Fruit fly (Drosophila melanogaster): Measurements from ENCODE around the gene RanBP3.

The RanBP3 gene

DNA sequence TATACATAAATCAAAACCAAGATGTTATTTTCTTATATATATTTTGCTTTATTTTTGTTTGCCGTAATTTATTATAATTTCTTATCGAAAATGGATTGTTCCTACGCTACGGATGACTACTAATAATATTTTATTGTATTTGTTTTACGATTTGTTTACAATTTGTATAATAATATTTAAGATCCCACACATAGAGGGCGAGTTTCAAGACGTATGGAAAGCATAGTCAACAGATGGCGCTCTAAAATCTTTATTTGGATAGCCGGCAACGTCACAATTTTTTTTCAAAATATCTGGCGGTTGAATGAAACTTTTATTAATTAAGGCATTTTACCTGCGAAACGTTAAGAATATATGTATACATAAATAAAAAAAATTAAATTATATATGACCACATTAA is 30.7 kb downstream of the RanBP3 start (continued):
- peak; percentile 34 for TF ChIP-seq CG15514 (GFP tag; optimal IDR thresholded peaks at IDR 0.05)
- no peak for TF ChIP-seq CG17612 (GFP tag; IDR thresholded peaks at IDR 0.05)

DNA sequence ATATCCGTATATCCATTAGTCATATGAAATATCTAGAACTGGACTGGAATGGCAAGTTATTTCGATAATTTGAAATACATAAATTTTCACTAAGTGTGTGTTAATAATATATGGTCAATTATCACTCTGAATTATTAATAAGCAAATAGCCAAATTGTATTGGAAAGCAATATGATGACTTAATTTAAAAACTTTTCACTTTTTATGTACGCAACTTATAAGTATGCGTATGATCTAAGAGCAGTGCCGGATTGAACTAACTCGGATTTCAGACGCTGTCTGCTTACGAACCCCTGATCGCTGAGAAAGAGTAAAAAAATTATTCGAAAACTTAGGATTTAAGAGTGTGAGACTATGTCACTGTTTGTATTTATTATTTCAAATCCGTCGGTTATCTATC is 31.1 kb downstream of the RanBP3 start, which contains the start of gene CG10232:
Gene CG10232, minus strand, starts transcription at position 101 of the 400 bp plus-strand sequence.
- TF ChIP-seq dati (GFP tag; IDR thresholded peaks at IDR 0.05), result no peak
- no peak for TF ChIP-seq CG8944 (GFP tag; optimal IDR thresholded peaks at IDR 0.05)
- no peak for TF ChIP-seq gcm (GFP tag; optimal IDR thresholded peaks at IDR 0.05)
- no peak for TF ChIP-seq fu2 (GFP tag; optimal IDR thresholded peaks at IDR 0.05)
- no peak for TF ChIP-seq Dll (GFP tag; IDR thresholded peaks at IDR 0.05; ENCODE audit: partially characterized antibody)
- TF ChIP-seq HLH54F (GFP tag; optimal IDR thresholded peaks at IDR 0.05), result no peak
- TF ChIP-seq esg (GFP tag; conservative IDR thresholded peaks at IDR 0.05), result no peak
- no peak for TF ChIP-seq gt (GFP tag; IDR thresholded peaks at IDR 0.05)
- TF ChIP-seq gce (GFP tag; IDR thresholded peaks at IDR 0.05), result no peak

DNA sequence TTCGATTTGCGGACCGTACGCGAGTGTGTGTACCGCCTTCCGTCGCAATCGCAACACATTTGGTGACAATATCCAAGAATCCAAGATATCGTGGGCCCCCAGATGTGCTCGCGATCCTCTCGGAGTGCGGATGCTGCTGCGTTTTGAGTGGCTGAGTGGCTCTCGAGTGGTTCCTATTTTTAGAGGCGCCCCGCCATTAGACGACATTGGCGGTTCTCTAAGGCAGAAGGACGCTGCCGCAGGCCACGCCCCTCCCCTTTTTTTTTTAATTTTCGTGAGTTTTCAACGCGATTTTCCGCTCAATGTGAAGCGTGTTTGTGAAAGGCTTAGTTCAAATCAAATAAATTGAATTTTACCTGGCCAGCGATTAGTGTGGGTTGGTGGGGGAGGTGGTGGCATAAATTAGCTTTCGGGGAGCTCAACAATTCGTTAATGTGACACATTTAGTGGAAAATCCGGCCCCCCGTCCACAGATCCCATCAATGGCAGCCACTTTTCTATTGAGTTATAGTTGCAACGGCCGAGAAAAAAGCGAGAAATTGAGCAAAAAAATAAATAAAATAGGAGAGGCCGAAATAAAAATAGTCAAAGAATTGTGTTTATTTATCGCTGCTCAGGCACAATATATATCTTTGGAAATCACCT is 34.2 kb downstream of the RanBP3 start, which contains the start of gene nau:
Gene nau, minus strand, starts transcription at position 61 of the 645 bp plus-strand sequence.
- TF ChIP-seq Nf-YB (GFP tag; optimal IDR thresholded peaks at IDR 0.05), result peak; percentile 80
- no peak for TF ChIP-seq nau (GFP tag; optimal IDR thresholded peaks at IDR 0.05)
- TF ChIP-seq Nf-YC (tag; optimal IDR thresholded peaks at IDR 0.05), result peak; percentile 59
- TF ChIP-seq z (GFP tag; IDR thresholded peaks at IDR 0.05), result peak; percentile 92
- TF ChIP-seq Ets65A (GFP tag), result peak; percentile 92
- TF ChIP-seq Kr (GFP tag; optimal IDR thresholded peaks at IDR 0.05), result no peak
- no peak for TF ChIP-seq gt (GFP tag; IDR thresholded peaks at IDR 0.05)
- TF ChIP-seq abd-A (tag; optimal IDR thresholded peaks at IDR 0.05), result peak; percentile 1
- no peak for TF ChIP-seq CG43689 (GFP tag; IDR thresholded peaks at IDR 0.05)
- no peak for TF ChIP-seq tll (GFP tag; optimal IDR thresholded peaks at IDR 0.05)
- 0 out of 4 replicates have a peak, but pooled peaks have one; percentile 15 for TF ChIP-seq chinmo (GFP tag; IDR thresholded peaks at IDR 0.05; ENCODE audit: partially characterized antibody)
- TF ChIP-seq CG4328 (GFP tag; optimal IDR thresholded peaks at IDR 0.05), result peak; percentile 50
- TF ChIP-seq sd (tag; optimal IDR thresholded peaks at IDR 0.05), result peak; percentile 65
- no peak for TF ChIP-seq CG18619 (GFP tag; optimal IDR thresholded peaks at IDR 0.05)

DNA sequence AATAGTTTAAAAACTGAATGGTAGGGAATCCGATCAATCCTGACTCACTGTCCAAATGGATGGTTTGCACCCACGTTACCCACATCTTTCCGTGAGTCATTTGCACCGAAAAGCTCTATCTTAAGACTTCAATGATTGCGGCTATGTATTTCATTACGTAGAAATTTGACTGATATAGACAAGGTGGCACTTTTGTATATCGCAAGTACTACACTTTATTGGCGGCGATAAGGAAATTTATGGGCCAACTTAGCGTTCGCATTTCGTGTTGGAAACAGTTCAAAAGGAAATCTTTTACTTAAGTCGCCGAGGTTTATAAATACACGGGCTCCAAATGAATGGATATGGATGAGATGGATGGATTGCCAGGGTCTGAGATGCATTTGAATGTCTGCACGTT is 37.8 kb downstream of the RanBP3 start:
- TF ChIP-seq eyg (GFP tag; optimal IDR thresholded peaks at IDR 0.05) (no peak), Asciz (GFP tag; optimal IDR thresholded peaks at IDR 0.05) (no peak), bcd (GFP tag; optimal IDR thresholded peaks at IDR 0.05) (no peak), ara (GFP tag; IDR thresholded peaks at IDR 0.05) (no peak), al (GFP tag; IDR thresholded peaks at IDR 0.05) (no peak), Nf-YB (GFP tag; optimal IDR thresholded peaks at IDR 0.05) (no peak), luna (GFP tag; optimal IDR thresholded peaks at IDR 0.05) (no peak), tup (GFP tag; optimal IDR thresholded peaks at IDR 0.05) (no peak), mirr (GFP tag; optimal IDR thresholded peaks at IDR 0.05) (peak; percentile 46), CG7271 (tag; optimal IDR thresholded peaks at IDR 0.05) (no peak), dmrt11E (tag; optimal IDR thresholded peaks at IDR 0.05) (no peak), caup (GFP tag; optimal IDR thresholded peaks at IDR 0.05; ENCODE audit: severe bottlenecking) (no peak), CG17912 (GFP tag; optimal IDR thresholded peaks at IDR 0.05) (no peak), CG34376 (GFP tag; optimal IDR thresholded peaks at IDR 0.05) (peak; percentile 50), lov (optimal IDR thresholded peaks at IDR 0.05) (no peak), lov (GFP tag; IDR thresholded peaks at IDR 0.05) (no peak), sc (optimal IDR thresholded peaks at IDR 0.05) (no peak), sc (GFP tag; optimal IDR thresholded peaks at IDR 0.05) (no peak), fd3F (GFP tag; optimal IDR thresholded peaks at IDR 0.05) (no peak), sd (tag; optimal IDR thresholded peaks at IDR 0.05) (peak; percentile 37), nerfin-1 (tag; optimal IDR thresholded peaks at IDR 0.05) (no peak), Nf-YC (tag; optimal IDR thresholded peaks at IDR 0.05) (no peak), tin (GFP tag; optimal IDR thresholded peaks at IDR 0.05) (no peak), CG13775 (GFP tag; optimal IDR thresholded peaks at IDR 0.05) (no peak)
